Fruit fly (Drosophila melanogaster) whole organism, prepupa: ENCODE results near the gene CG31125.
A peak's percentile ranks its signal among the peaks of the same experiment; 100 is the strongest.

Experiments used
- Blimp-1 ChIP-seq: fragments of 200-800 bp; sonication (Bioruptor generic); optimal IDR thresholded peaks from 3 replicates; lab custom pipeline; 2017; ENCODE audit warnings: missing biosample characterization, missing genetic modification characterization, mild to moderate bottlenecking, moderate library complexity, missing genetic modification reagents
- CG10631 ChIP-seq: fragments of 200-800 bp; sonication (Bioruptor generic); optimal IDR thresholded peaks from 2 replicates; lab custom pipeline; 2016; ENCODE audit warnings: missing biosample characterization, missing genetic modification characterization
- CG15336 ChIP-seq: fragments of 200-800 bp; sonication (Bioruptor generic); IDR thresholded peaks from 2 replicates; pipeline ENCODE4 v1.3.6; 2022; ENCODE audit warnings: missing biosample characterization, missing genetic modification characterization
- CG1621 ChIP-seq: fragments of 200-800 bp; sonication (Bioruptor generic); optimal IDR thresholded peaks from 3 replicates; lab custom pipeline; 2018; ENCODE audit warnings: missing biosample characterization, mild to moderate bottlenecking, missing genetic modification characterization
- CG16779 ChIP-seq: fragments of 200-800 bp; sonication (Bioruptor generic); optimal IDR thresholded peaks from 3 replicates; lab custom pipeline; 2017; ENCODE audit warnings: missing biosample characterization, mild to moderate bottlenecking, missing genetic modification characterization
- CG3032 ChIP-seq: fragments of 200-800 bp; optimal IDR thresholded peaks from 2 replicates; lab custom pipeline; 2019; ENCODE audit warnings: missing biosample characterization, mild to moderate bottlenecking, missing genetic modification characterization, moderate library complexity
- CG32006 ChIP-seq: fragments of 200-800 bp; sonication (Bioruptor generic); optimal IDR thresholded peaks from 3 replicates; lab custom pipeline; 2017; ENCODE audit warnings: missing biosample characterization, mild to moderate bottlenecking, missing genetic modification characterization
- CG34406 ChIP-seq: fragments of 200-800 bp; sonication (Bioruptor generic); optimal IDR thresholded peaks from 3 replicates; lab custom pipeline; 2016; ENCODE audit warnings: missing biosample characterization, missing genetic modification characterization
- CG3919 ChIP-seq: fragments of 200-800 bp; sonication (Bioruptor generic); optimal IDR thresholded peaks from 3 replicates; lab custom pipeline; 2016; ENCODE audit warnings: missing biosample characterization, missing genetic modification characterization
- CG4318 ChIP-seq: fragments of 200-800 bp; sonication (Bioruptor generic); optimal IDR thresholded peaks from 3 replicates; lab custom pipeline; 2017; ENCODE audit warnings: missing biosample characterization, mild to moderate bottlenecking, missing genetic modification characterization
- CG6163 ChIP-seq: fragments of 200-800 bp; sonication (Bioruptor generic); IDR thresholded peaks from 3 replicates; pipeline ENCODE4 v1.3.6; 2022; ENCODE audit warnings: missing biosample characterization, missing genetic modification characterization
- CG6276 ChIP-seq: fragments of 200-800 bp; sonication (Bioruptor generic); optimal IDR thresholded peaks from 2 replicates; lab custom pipeline; 2017; ENCODE audit warnings: missing biosample characterization, mild to moderate bottlenecking, missing genetic modification characterization
- CG6808 ChIP-seq: fragments of 200-800 bp; sonication (Bioruptor generic); optimal IDR thresholded peaks from 3 replicates; lab custom pipeline; 2017; ENCODE audit warnings: missing biosample characterization, missing genetic modification characterization, mild to moderate bottlenecking, moderate library complexity, missing genetic modification reagents
- CG6854 ChIP-seq: fragments of 200-800 bp; sonication (Bioruptor generic); optimal IDR thresholded peaks from 2 replicates; lab custom pipeline; 2017; ENCODE audit warnings: missing biosample characterization, mild to moderate bottlenecking, missing genetic modification characterization
- CG7368 ChIP-seq: fragments of 200-800 bp; sonication (Bioruptor generic); optimal IDR thresholded peaks from 3 replicates; lab custom pipeline; 2016; ENCODE audit warnings: missing biosample characterization, missing genetic modification characterization
- CG8119 ChIP-seq: fragments of 200-800 bp; sonication (Bioruptor generic); IDR thresholded peaks from 3 replicates; pipeline ENCODE4 v1.3.6; 2022; ENCODE audit warnings: missing biosample characterization, missing genetic modification characterization
- CG8319 ChIP-seq: fragments of 200-800 bp; sonication (Bioruptor generic); optimal IDR thresholded peaks from 3 replicates; lab custom pipeline; 2016; ENCODE audit warnings: missing biosample characterization, missing genetic modification characterization
- CG8632 ChIP-seq: fragments of 200-800 bp; sonication (Bioruptor generic); optimal IDR thresholded peaks from 3 replicates; lab custom pipeline; 2016; ENCODE audit warnings: missing biosample characterization, missing genetic modification characterization
- CG9139 ChIP-seq: fragments of 200-800 bp; sonication (Bioruptor generic); optimal IDR thresholded peaks from 3 replicates; lab custom pipeline; 2017; ENCODE audit warnings: missing biosample characterization, mild to moderate bottlenecking, missing genetic modification characterization
- Eip78C ChIP-seq: fragments of 200-800 bp; sonication (Bioruptor generic); peaks from one replicate; lab custom pipeline; 2016; ENCODE audit warnings: missing biosample characterization, missing genetic modification characterization
- Eip93F ChIP-seq: fragments of 200-800 bp; sonication (Bioruptor generic); optimal IDR thresholded peaks from 2 replicates; lab custom pipeline; 2016; ENCODE audit warnings: missing biosample characterization, mild to moderate bottlenecking, missing genetic modification characterization
- Ets21C ChIP-seq: fragments of 200-800 bp; sonication (Bioruptor generic); optimal IDR thresholded peaks from 3 replicates; lab custom pipeline; 2016; ENCODE audit warnings: missing biosample characterization, missing genetic modification characterization
- Ets96B ChIP-seq: fragments of 200-800 bp; optimal IDR thresholded peaks from 2 replicates; lab custom pipeline; 2019; ENCODE audit warnings: missing biosample characterization, mild to moderate bottlenecking, missing genetic modification characterization, moderate library complexity
- Gug ChIP-seq: fragments of 200-800 bp; sonication (Bioruptor generic); IDR thresholded peaks from 2 replicates; pipeline ENCODE4 v1.3.6; 2022; ENCODE audit warnings: missing biosample characterization, missing genetic modification characterization
- Hr4 ChIP-seq: fragments of 200-800 bp; sonication (Bioruptor generic); optimal IDR thresholded peaks from 3 replicates; lab custom pipeline; 2016; ENCODE audit warnings: missing biosample characterization, missing genetic modification characterization
- Lpt ChIP-seq: fragments of 200-800 bp; sonication (Bioruptor generic); optimal IDR thresholded peaks from 3 replicates; lab custom pipeline; 2016; ENCODE audit warnings: missing biosample characterization, missing genetic modification characterization
- Smox ChIP-seq: fragments of 200-800 bp; sonication (Bioruptor generic); optimal IDR thresholded peaks from 3 replicates; lab custom pipeline; 2016; ENCODE audit warnings: missing biosample characterization, missing genetic modification characterization
- Sox102F ChIP-seq: fragments of 200-800 bp; sonication (Bioruptor generic); optimal IDR thresholded peaks from 2 replicates; lab custom pipeline; 2016; ENCODE audit warnings: missing biosample characterization, mild to moderate bottlenecking, missing genetic modification characterization
- Sox14 ChIP-seq: fragments of 200-800 bp; sonication (Bioruptor generic); optimal IDR thresholded peaks from 3 replicates; lab custom pipeline; 2016; ENCODE audit warnings: missing biosample characterization, missing genetic modification characterization
- achi ChIP-seq: fragments of 200-800 bp; sonication (Bioruptor generic); optimal IDR thresholded peaks from 3 replicates; lab custom pipeline; 2016; ENCODE audit warnings: missing biosample characterization, missing genetic modification characterization
- acj6 ChIP-seq: fragments of 200-800 bp; sonication (Bioruptor generic); optimal IDR thresholded peaks from 3 replicates; lab custom pipeline; 2016; ENCODE audit warnings: missing biosample characterization, missing genetic modification characterization
- cyc ChIP-seq: fragments of 200-800 bp; sonication (Bioruptor generic); optimal IDR thresholded peaks from 3 replicates; lab custom pipeline; 2016; ENCODE audit warnings: missing biosample characterization, missing genetic modification characterization
- dac ChIP-seq: fragments of 200-800 bp; sonication (Bioruptor generic); optimal IDR thresholded peaks from 2 replicates; lab custom pipeline; 2017; ENCODE audit warnings: missing biosample characterization, mild to moderate bottlenecking, missing genetic modification characterization
- dsx ChIP-seq: fragments of 200-800 bp; optimal IDR thresholded peaks from 3 replicates; lab custom pipeline; 2019; ENCODE audit warnings: missing biosample characterization, mild to moderate bottlenecking, missing genetic modification characterization, moderate library complexity; ENCODE audit not compliant: poor library complexity, severe bottlenecking
- eg ChIP-seq: fragments of 200-800 bp; sonication (Bioruptor generic); IDR thresholded peaks from 3 replicates; pipeline ENCODE4 v1.3.6; 2022; ENCODE audit warnings: missing biosample characterization, missing genetic modification characterization
- esn ChIP-seq: fragments of 200-800 bp; sonication (Bioruptor generic); optimal IDR thresholded peaks from 2 replicates; lab custom pipeline; 2016; ENCODE audit warnings: missing biosample characterization, mild to moderate bottlenecking, missing genetic modification characterization, moderate library complexity
- fd59A ChIP-seq: fragments of 200-800 bp; sonication (Bioruptor generic); optimal IDR thresholded peaks from 2 replicates; lab custom pipeline; 2017; ENCODE audit warnings: missing biosample characterization, mild to moderate bottlenecking, missing genetic modification characterization, missing genetic modification reagents
- fkh ChIP-seq: fragments of 200-800 bp; sonication (Bioruptor generic); optimal IDR thresholded peaks from 3 replicates; lab custom pipeline; 2017; ENCODE audit warnings: missing biosample characterization, mild to moderate bottlenecking, missing genetic modification characterization, moderate library complexity
- net ChIP-seq: fragments of 200-800 bp; sonication (Bioruptor generic); optimal IDR thresholded peaks from 3 replicates; lab custom pipeline; 2016; ENCODE audit warnings: missing biosample characterization, missing genetic modification characterization
- pdm3 ChIP-seq: fragments of 200-800 bp; sonication (Bioruptor generic); optimal IDR thresholded peaks from 3 replicates; lab custom pipeline; 2016; ENCODE audit warnings: missing biosample characterization, missing genetic modification characterization
- salr ChIP-seq, 2 experiments: fragments of 200-800 bp; sonication (Bioruptor generic); optimal IDR thresholded peaks; 3 replicates each; lab custom pipeline; 2016 to 2018; ENCODE audit warnings: missing biosample characterization in 2 of 2, missing genetic modification characterization in 2 of 2, mild to moderate bottlenecking in 1 of 2
- spab ChIP-seq: fragments of 200-800 bp; sonication (Bioruptor generic); optimal IDR thresholded peaks from 2 replicates; lab custom pipeline; 2017; ENCODE audit warnings: missing biosample characterization, mild to moderate bottlenecking, missing genetic modification characterization, missing genetic modification reagents
- ss ChIP-seq, 2 experiments: fragments of 200-800 bp; sonication (Bioruptor generic); optimal IDR thresholded peaks; 2 replicates in 1 of 2; 3 replicates in 1 of 2; lab custom pipeline; 2017 to 2018; ENCODE audit warnings: mild to moderate bottlenecking in 2 of 2, missing biosample characterization in 2 of 2, missing genetic modification characterization in 2 of 2, moderate library complexity in 1 of 2
- topi ChIP-seq: fragments of 200-800 bp; sonication (Bioruptor generic); optimal IDR thresholded peaks from 3 replicates; lab custom pipeline; 2016; ENCODE audit warnings: missing biosample characterization, missing genetic modification characterization
- vri ChIP-seq: fragments of 200-800 bp; sonication (Bioruptor generic); optimal IDR thresholded peaks from 3 replicates; lab custom pipeline; 2016; ENCODE audit warnings: missing biosample characterization, mild to moderate bottlenecking, missing genetic modification characterization

Gene CG31125

dm6 chr3R:24606868-24607267, 47.8 kb downstream of the CG31125 start (continued):
- TF ChIP-seq CG34406 (GFP tag; lab: Kevin White, UChicago) (no peak), CG6854 (GFP tag; lab: Kevin White, UChicago) (peak; percentile 13)

- TF ChIP-seq acj6 (GFP tag; lab: Kevin White, UChicago): no peak
- no peak for TF ChIP-seq Eip78C (GFP tag; lab: Kevin White, UChicago)
- TF ChIP-seq fkh: peak; percentile 49
- TF ChIP-seq, all 60 proteins: peak for 1
These were observed 50.5 kb downstream of the CG31125 start for dm6 chr3R:24604165-24604564.

- TF ChIP-seq CG8319 (GFP tag; lab: Kevin White, UChicago) (no peak), CG7368 (no peak), CG32006 (GFP tag; lab: Kevin White, UChicago) (no peak), fkh (no peak), net (GFP tag; lab: Kevin White, UChicago) (no peak), CG8632 (GFP tag; lab: Kevin White, UChicago) (peak; percentile 39), dsx (GFP tag; lab: Kevin White, UChicago) (peak; percentile 99), cyc (no peak), ss (GFP tag; optimal IDR thresholded peaks at IDR 0.05; lab: Kevin White, UChicago) (peak; percentile 78 to 86), Sox102F (GFP tag; lab: Kevin White, UChicago) (peak; percentile 78), eg (GFP tag; lab: Robert Waterston, UW) (peak; percentile 31; the same call in 1 of the 3 replicates), achi (GFP tag; lab: Kevin White, UChicago) (peak; percentile 24), Ets21C (GFP tag; lab: Kevin White, UChicago) (no peak), salr (GFP tag; optimal IDR thresholded peaks at IDR 0.05; lab: Kevin White, UChicago) (peak in 1 of 2 experiments; percentile 8), CG4318 (no peak), pdm3 (GFP tag; lab: Kevin White, UChicago) (peak; percentile 30), vri (GFP tag; lab: Kevin White, UChicago) (peak; percentile 67), Eip93F (no peak), acj6 (GFP tag; lab: Kevin White, UChicago) (no peak), CG3032 (peak; percentile 21), Blimp-1 (GFP tag; lab: Kevin White, UChicago) (peak; percentile 87), CG6854 (GFP tag; lab: Kevin White, UChicago) (peak; percentile 53), spab (GFP tag; lab: Kevin White, UChicago) (peak; percentile 53), Hr4 (no peak), CG16779 (tag; lab: Kevin White, UChicago) (no peak), CG6276 (no peak), CG34406 (GFP tag; lab: Kevin White, UChicago) (no peak), CG3919 (peak; percentile 27), CG8119 (GFP tag; lab: Robert Waterston, UW) (no peak), Lpt (GFP tag; lab: Kevin White, UChicago) (no peak), CG6163 (GFP tag; lab: Robert Waterston, UW) (peak; percentile 79; the same call in 2 of the 3 replicates), Ets96B (tag; lab: Kevin White, UChicago) (peak; percentile 47), CG1621 (peak; percentile 11), Sox14 (GFP tag; lab: Kevin White, UChicago) (peak; percentile 60), dac (GFP tag; lab: Kevin White, UChicago) (no peak), fd59A (no peak), Gug (GFP tag; lab: Robert Waterston, UW) (no peak), CG15336 (no peak), CG6808 (GFP tag; lab: Kevin White, UChicago) (peak; percentile 41), Smox (GFP tag; lab: Kevin White, UChicago) (no peak), CG9139 (GFP tag; lab: Kevin White, UChicago) (peak; percentile 36), esn (GFP tag; lab: Kevin White, UChicago) (peak; percentile 28), CG10631 (GFP tag; lab: Kevin White, UChicago) (peak; percentile 10), topi (GFP tag; lab: Kevin White, UChicago) (peak; percentile 25)
These were observed 51.1 kb downstream of the CG31125 start for dm6 chr3R:24603399-24604131.
